Fruit fly (Drosophila melanogaster) whole organism, pupa: ENCODE measurements around the gene Cp19.

Experiments
- CG10348 ChIP-seq: fragments of 200-800 bp; sonication (Bioruptor generic); IDR thresholded peaks from 2 replicates; pipeline ENCODE4 v1.3.6; 2022; ENCODE audit warnings: missing biosample characterization, missing genetic modification characterization
- CG12605 ChIP-seq: fragments of 200-800 bp; sonication (Bioruptor generic); IDR thresholded peaks from 2 replicates; pipeline ENCODE4 v1.3.6; 2022; ENCODE audit warnings: missing biosample characterization, missing genetic modification characterization
- CG13204 ChIP-seq: fragments of 200-800 bp; sonication (Bioruptor generic); optimal IDR thresholded peaks from 2 replicates; lab custom pipeline; 2018; ENCODE audit warnings: missing biosample characterization, mild to moderate bottlenecking, missing genetic modification characterization, moderate library complexity
- CG14655 ChIP-seq: fragments of 200-800 bp; sonication (Bioruptor generic); optimal IDR thresholded peaks from 3 replicates; lab custom pipeline; 2017; ENCODE audit warnings: mild to moderate bottlenecking, missing biosample characterization, missing genetic modification reagents, missing genetic modification characterization
- CG15710 ChIP-seq: fragments of 200-800 bp; sonication (Bioruptor generic); optimal IDR thresholded peaks from 2 replicates; lab custom pipeline; 2018; ENCODE audit warnings: missing biosample characterization, mild to moderate bottlenecking, missing genetic modification characterization, moderate library complexity
- CG17806 ChIP-seq: fragments of 200-800 bp; sonication (Bioruptor generic); optimal IDR thresholded peaks from 2 replicates; lab custom pipeline; 2018; ENCODE audit warnings: missing biosample characterization, mild to moderate bottlenecking, missing genetic modification characterization, moderate library complexity
- CG32121 ChIP-seq: fragments of 200-800 bp; sonication (Bioruptor generic); IDR thresholded peaks from 2 replicates; pipeline ENCODE4 v1.3.6; 2022; ENCODE audit warnings: missing biosample characterization, missing genetic modification characterization
- CG34367 ChIP-seq: fragments of 200-800 bp; sonication (Bioruptor generic); optimal IDR thresholded peaks from 2 replicates; lab custom pipeline; 2018; ENCODE audit warnings: missing biosample characterization, mild to moderate bottlenecking, missing genetic modification characterization
- CG4496 ChIP-seq: fragments of 200-800 bp; sonication (Bioruptor generic); IDR thresholded peaks from 3 replicates; pipeline ENCODE4 v1.3.6; 2022; ENCODE audit warnings: missing biosample characterization, missing genetic modification characterization
- CG8159 ChIP-seq: fragments of 200-800 bp; sonication (Bioruptor generic); optimal IDR thresholded peaks from 3 replicates; lab custom pipeline; 2018; ENCODE audit warnings: missing biosample characterization, mild to moderate bottlenecking, missing genetic modification characterization, moderate library complexity
- CG8301 ChIP-seq: fragments of 200-800 bp; sonication (Bioruptor generic); optimal IDR thresholded peaks from 2 replicates; lab custom pipeline; 2018; ENCODE audit warnings: missing biosample characterization, mild to moderate bottlenecking, missing genetic modification characterization
- CG9948 ChIP-seq: fragments of 200-800 bp; sonication (Bioruptor generic); optimal IDR thresholded peaks from 2 replicates; lab custom pipeline; 2018; ENCODE audit warnings: missing biosample characterization, mild to moderate bottlenecking, missing genetic modification characterization, moderate library complexity
- D1 ChIP-seq: fragments of 200-800 bp; sonication (Bioruptor generic); optimal IDR thresholded peaks from 2 replicates; lab custom pipeline; 2018; ENCODE audit warnings: missing biosample characterization, mild to moderate bottlenecking, missing genetic modification characterization, moderate library complexity
- EcR ChIP-seq: fragments of 200-800 bp; sonication (Bioruptor generic); optimal IDR thresholded peaks from 3 replicates; lab custom pipeline; 2019; ENCODE audit warnings: missing biosample characterization, missing genetic modification characterization, mild to moderate bottlenecking, moderate library complexity, missing genetic modification reagents
- Ets98B ChIP-seq: fragments of 200-800 bp; sonication (Bioruptor generic); IDR thresholded peaks from 2 replicates; pipeline ENCODE4 v1.3.6; 2022; ENCODE audit warnings: missing biosample characterization, missing genetic modification characterization
- Pif1A ChIP-seq: fragments of 200-800 bp; sonication (Bioruptor generic); optimal IDR thresholded peaks from 3 replicates; lab custom pipeline; 2016; ENCODE audit warnings: missing biosample characterization, missing genetic modification characterization
- Pif1B ChIP-seq: fragments of 200-800 bp; sonication (Bioruptor generic); optimal IDR thresholded peaks from 3 replicates; lab custom pipeline; 2016; ENCODE audit warnings: missing biosample characterization, missing genetic modification characterization
- Snoo ChIP-seq: fragments of 200-800 bp; sonication (Bioruptor generic); optimal IDR thresholded peaks from 3 replicates; lab custom pipeline; 2017; ENCODE audit warnings: missing biosample characterization, mild to moderate bottlenecking, missing genetic modification characterization, inconsistent platforms
- fd96Ca ChIP-seq: fragments of 200-800 bp; sonication (Bioruptor generic); IDR thresholded peaks from 3 replicates; pipeline ENCODE4 v1.3.6; 2022; ENCODE audit warnings: missing biosample characterization, missing genetic modification characterization
- gl ChIP-seq: fragments of 200-800 bp; sonication (Bioruptor generic); optimal IDR thresholded peaks from 2 replicates; lab custom pipeline; 2018; ENCODE audit warnings: missing biosample characterization, mild to moderate bottlenecking, missing genetic modification characterization
- rn ChIP-seq: fragments of 200-800 bp; sonication (Bioruptor generic); IDR thresholded peaks from 2 replicates; pipeline ENCODE4 v1.3.6; 2022; ENCODE audit warnings: missing biosample characterization, missing genetic modification characterization

Gene Cp19

dm6 chr3L:8729565-8729964 is at the start of gene Cp19:
Cp19 (plus strand) TSS chr3L:8729865.
- TF ChIP-seq CG9948 (tag; lab: Kevin White, UChicago) = no peak
- TF ChIP-seq CG4496 (GFP tag; lab: Robert Waterston, UW) = no peak
- TF ChIP-seq CG14655 (GFP tag; lab: Kevin White, UChicago) = no peak
- TF ChIP-seq CG10348 (GFP tag; lab: Robert Waterston, UW) = no peak
- no peak for TF ChIP-seq D1 (tag; lab: Kevin White, UChicago)
- no peak for TF ChIP-seq Ets98B (GFP tag; lab: Robert Waterston, UW)
- no peak for TF ChIP-seq gl
- TF ChIP-seq CG8159 (tag; lab: Kevin White, UChicago) = no peak
- TF ChIP-seq EcR = no peak
- TF ChIP-seq Snoo = no peak
- no peak for TF ChIP-seq CG15710
- TF ChIP-seq Pif1A = no peak
- no peak for TF ChIP-seq Pif1B (GFP tag; lab: Kevin White, UChicago)
- no peak for TF ChIP-seq CG13204
- no peak for TF ChIP-seq CG32121
- TF ChIP-seq CG8301 (tag; lab: Kevin White, UChicago) = no peak
- TF ChIP-seq CG34367 = no peak
- no peak for TF ChIP-seq fd96Ca
- no peak for TF ChIP-seq CG12605 (GFP tag; lab: Robert Waterston, UW)
- no peak for TF ChIP-seq CG17806 (tag; lab: Kevin White, UChicago)

- TF ChIP-seq Ets98B (GFP tag; lab: Robert Waterston, UW) (no peak), CG4496 (GFP tag; lab: Robert Waterston, UW) (0 out of 3 replicates have a peak, but pooled peaks have one; percentile 12), CG32121 (no peak), CG10348 (GFP tag; lab: Robert Waterston, UW) (no peak)
Measured at dm6 chr3L:8680353-8680752, 49.3 kb upstream of the Cp19 start.

- no peak for TF ChIP-seq fd96Ca
- no peak for TF ChIP-seq rn (GFP tag; lab: Robert Waterston, UW)
- TF ChIP-seq Pif1A = no peak
- TF ChIP-seq CG9948 (tag; lab: Kevin White, UChicago) = no peak
- no peak for TF ChIP-seq Pif1B (GFP tag; lab: Kevin White, UChicago)
- peak; percentile 8 for TF ChIP-seq EcR
- TF ChIP-seq, all 21 proteins: peak for 1
Measured at dm6 chr3L:8681271-8681670, 48.4 kb upstream of the Cp19 start.

dm6 chr3L:8681896-8682550 is 47.6 kb upstream of the Cp19 start:
- TF ChIP-seq Snoo (no peak), Pif1B (GFP tag; lab: Kevin White, UChicago) (no peak), CG15710 (no peak), Ets98B (GFP tag; lab: Robert Waterston, UW) (no peak), CG8301 (tag; lab: Kevin White, UChicago) (no peak), CG14655 (GFP tag; lab: Kevin White, UChicago) (no peak)

- no peak for TF ChIP-seq EcR
- peak; percentile 15 for TF ChIP-seq CG9948 (tag; lab: Kevin White, UChicago)
- TF ChIP-seq gl = no peak
- TF ChIP-seq CG8159 (tag; lab: Kevin White, UChicago) = peak; percentile 25
- TF ChIP-seq CG13204 = no peak
- peak; percentile 48; the same call in 1 of the 3 replicates for TF ChIP-seq CG4496 (GFP tag; lab: Robert Waterston, UW)
- peak; percentile 41 for TF ChIP-seq CG17806 (tag; lab: Kevin White, UChicago)
- no peak for TF ChIP-seq CG8301 (tag; lab: Kevin White, UChicago)
- no peak for TF ChIP-seq CG34367
- peak; percentile 8 for TF ChIP-seq CG14655 (GFP tag; lab: Kevin White, UChicago)
- no peak; the same call in 1 of the 2 replicates for TF ChIP-seq Ets98B (GFP tag; lab: Robert Waterston, UW)
- TF ChIP-seq rn (GFP tag; lab: Robert Waterston, UW) = no peak
- TF ChIP-seq CG32121 = peak; percentile 26; the same call in 1 of the 2 replicates
Measured at dm6 chr3L:8682551-8683375, 46.9 kb upstream of the Cp19 start.

dm6 chr3L:8683773-8684172 is 45.9 kb upstream of the Cp19 start:
- TF ChIP-seq CG14655 (GFP tag; lab: Kevin White, UChicago) = no peak
- no peak for TF ChIP-seq Pif1A
- TF ChIP-seq CG15710 = no peak
- TF ChIP-seq CG8301 (tag; lab: Kevin White, UChicago) = no peak
- 0 out of 3 replicates have a peak, but pooled peaks have one; percentile 37 for TF ChIP-seq fd96Ca
